Fruit fly (Drosophila melanogaster) whole organism, prepupa: Measurements from ENCODE around the gene CG45218.

ENCODE experiments used
- CG11294 ChIP-seq: fragments of 200-800 bp; sonication (Bioruptor generic); IDR thresholded peaks from 2 replicates; pipeline ENCODE4 v1.3.6; 2022; ENCODE audit warnings: missing biosample characterization, missing genetic modification characterization
- CG3032 ChIP-seq: fragments of 200-800 bp; optimal IDR thresholded peaks from 2 replicates; lab custom pipeline; 2019; ENCODE audit warnings: missing biosample characterization, mild to moderate bottlenecking, missing genetic modification characterization, moderate library complexity
- CG31627 ChIP-seq: fragments of 200-800 bp; sonication (Bioruptor generic); optimal IDR thresholded peaks from 3 replicates; lab custom pipeline; 2016; ENCODE audit warnings: missing biosample characterization, missing genetic modification characterization
- CG34406 ChIP-seq: fragments of 200-800 bp; sonication (Bioruptor generic); optimal IDR thresholded peaks from 3 replicates; lab custom pipeline; 2016; ENCODE audit warnings: missing biosample characterization, missing genetic modification characterization
- CG7368 ChIP-seq: fragments of 200-800 bp; sonication (Bioruptor generic); optimal IDR thresholded peaks from 3 replicates; lab custom pipeline; 2016; ENCODE audit warnings: missing biosample characterization, missing genetic modification characterization
- CG8632 ChIP-seq: fragments of 200-800 bp; sonication (Bioruptor generic); optimal IDR thresholded peaks from 3 replicates; lab custom pipeline; 2016; ENCODE audit warnings: missing biosample characterization, missing genetic modification characterization
- OdsH ChIP-seq: fragments of 200-800 bp; sonication (Bioruptor generic); optimal IDR thresholded peaks from 3 replicates; lab custom pipeline; 2016; ENCODE audit warnings: missing biosample characterization, missing genetic modification characterization
- salr ChIP-seq, 2 experiments: fragments of 200-800 bp; sonication (Bioruptor generic); optimal IDR thresholded peaks; 3 replicates each; lab custom pipeline; 2016 to 2018; ENCODE audit warnings: missing biosample characterization in 2 of 2, missing genetic modification characterization in 2 of 2, mild to moderate bottlenecking in 1 of 2
- svp ChIP-seq: fragments of 200-800 bp; sonication (Bioruptor generic); peaks from one replicate; lab custom pipeline; 2016; ENCODE audit warnings: missing biosample characterization, missing genetic modification characterization

DNA sequence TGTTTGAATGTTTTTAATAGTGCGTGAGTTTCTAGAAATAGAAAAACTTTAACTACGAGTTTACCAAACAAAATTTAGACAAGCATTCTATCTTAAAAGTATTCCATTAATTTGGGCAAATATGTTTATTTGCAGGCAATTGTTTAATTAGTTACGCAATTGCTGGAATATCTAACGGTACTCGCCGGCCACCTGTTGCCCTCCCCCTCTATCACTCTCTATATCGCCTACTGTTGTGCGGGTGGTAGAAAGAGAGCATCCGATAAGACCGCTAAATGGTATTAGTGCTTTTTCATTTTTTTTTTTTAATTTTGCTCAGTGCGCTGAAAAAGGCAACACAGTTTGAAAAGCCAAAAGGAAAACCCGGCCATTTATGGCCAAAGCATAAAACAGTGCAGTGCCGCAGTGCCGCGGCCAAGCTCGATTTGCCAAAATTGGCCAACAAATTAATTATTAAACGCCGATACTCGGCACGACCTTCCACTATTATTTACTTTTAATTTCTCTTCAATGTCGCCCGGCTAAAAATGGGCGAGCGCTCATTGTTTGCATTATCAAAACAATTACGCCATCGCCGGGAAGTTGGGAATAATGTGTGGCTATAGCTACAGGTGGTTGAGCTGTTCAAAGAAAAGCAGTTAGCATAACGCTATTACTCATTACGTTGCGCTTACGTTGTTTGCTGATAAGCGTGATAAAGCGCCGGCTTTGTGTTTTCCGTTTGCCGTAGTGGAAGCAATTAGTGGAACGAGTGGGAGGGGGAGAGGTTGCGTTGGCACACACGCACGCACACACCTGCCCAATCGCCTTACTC lies 564 bp downstream of the CG45218 start:
- TF ChIP-seq CG3032 (no peak), salr (GFP tag; optimal IDR thresholded peaks at IDR 0.05; lab: Kevin White, UChicago) (no peak), CG11294 (GFP tag; lab: Robert Waterston, UW) (no peak), CG31627 (GFP tag; lab: Kevin White, UChicago) (no peak), CG34406 (GFP tag; lab: Kevin White, UChicago) (no peak), OdsH (GFP tag; lab: Kevin White, UChicago) (no peak), CG7368 (no peak), svp (GFP tag; lab: Kevin White, UChicago) (peak; percentile 34), CG8632 (GFP tag; lab: Kevin White, UChicago) (no peak)
